Worm (Caenorhabditis elegans) whole organism, late embryonic: ENCODE results near the gene str-238.

ENCODE experiments used
- K09A11.1 ChIP-seq: sonication (generic microtip); optimal IDR thresholded peaks from 2 replicates; lab custom pipeline; 2017; ENCODE audit warnings: antibody characterized with exemption, mild to moderate bottlenecking, missing genetic modification characterization, missing compliant biosample characterization; ENCODE audit not compliant: insufficient read depth
- T23F11.4 ChIP-seq: fragments of 200-800 bp; sonication (Bioruptor generic); optimal IDR thresholded peaks from 2 replicates; lab custom pipeline; 2018; ENCODE audit warnings: mild to moderate bottlenecking, missing genetic modification characterization, missing compliant biosample characterization
- ahr-1 ChIP-seq: sonication (generic microtip); optimal IDR thresholded peaks from 2 replicates; lab custom pipeline; 2016; ENCODE audit warnings: missing genetic modification characterization, missing compliant biosample characterization
- ceh-14 ChIP-seq: sonication (generic microtip); optimal IDR thresholded peaks from 2 replicates; lab custom pipeline; 2016; ENCODE audit warnings: missing genotype, missing genetic modification characterization, missing compliant biosample characterization
- ceh-19 ChIP-seq: fragments of 200-800 bp; sonication (Bioruptor generic); optimal IDR thresholded peaks from 2 replicates; lab custom pipeline; 2018; ENCODE audit warnings: mild to moderate bottlenecking, missing genetic modification characterization, missing compliant biosample characterization
- ceh-2 ChIP-seq: sonication (generic microtip); optimal IDR thresholded peaks from 2 replicates; lab custom pipeline; 2016; ENCODE audit warnings: missing genotype, missing genetic modification characterization, missing compliant biosample characterization
- ceh-22 ChIP-seq: sonication (generic microtip); optimal IDR thresholded peaks from 2 replicates; lab custom pipeline; 2017; ENCODE audit warnings: missing biosample characterization, missing genetic modification characterization
- ceh-24 ChIP-seq: sonication (generic microtip); optimal IDR thresholded peaks from 2 replicates; lab custom pipeline; 2016; ENCODE audit warnings: mild to moderate bottlenecking, missing genetic modification characterization, missing compliant biosample characterization
- ceh-31 ChIP-seq: sonication (generic microtip); optimal IDR thresholded peaks from 2 replicates; lab custom pipeline; 2016; ENCODE audit warnings: missing genetic modification characterization, missing compliant biosample characterization
- ceh-45 ChIP-seq: fragments of 200-800 bp; sonication (Bioruptor generic); IDR thresholded peaks from 2 replicates; pipeline ENCODE4 v1.3.6; 2022; ENCODE audit warnings: missing genetic modification reagents, missing genetic modification characterization, missing compliant biosample characterization
- ceh-48 ChIP-seq: sonication (generic microtip); optimal IDR thresholded peaks from 2 replicates; lab custom pipeline; 2016; ENCODE audit warnings: missing genetic modification characterization, inconsistent platforms, missing compliant biosample characterization
- che-1 ChIP-seq: sonication (generic microtip); optimal IDR thresholded peaks from 2 replicates; lab custom pipeline; 2016; ENCODE audit warnings: mild to moderate bottlenecking, missing genetic modification characterization, missing compliant biosample characterization
- dmd-4 ChIP-seq: sonication (generic microtip); optimal IDR thresholded peaks from 2 replicates; lab custom pipeline; 2016; ENCODE audit warnings: borderline replicate concordance, missing genetic modification characterization, missing compliant biosample characterization
- dve-1 ChIP-seq: sonication (generic microtip); optimal IDR thresholded peaks from 2 replicates; lab custom pipeline; 2017; ENCODE audit warnings: antibody characterized with exemption, mild to moderate bottlenecking, missing genetic modification characterization, missing compliant biosample characterization
- elt-2 ChIP-seq: sonication (generic microtip); optimal IDR thresholded peaks from 2 replicates; lab custom pipeline; 2016; ENCODE audit warnings: missing genetic modification reagents, missing genetic modification characterization, missing compliant biosample characterization
- elt-4 ChIP-seq: sonication (generic microtip); optimal IDR thresholded peaks from 2 replicates; lab custom pipeline; 2016; ENCODE audit warnings: missing genetic modification characterization, missing compliant biosample characterization
- ets-4 ChIP-seq: sonication (generic microtip); optimal IDR thresholded peaks from 2 replicates; lab custom pipeline; 2016; ENCODE audit warnings: missing genetic modification characterization, missing compliant biosample characterization
- fax-1 ChIP-seq: sonication (generic microtip); optimal IDR thresholded peaks from 2 replicates; lab custom pipeline; 2016; ENCODE audit warnings: missing genotype, missing genetic modification characterization, missing compliant biosample characterization
- fkh-10 ChIP-seq: fragments of 150-350 bp; optimal IDR thresholded peaks from 2 replicates; lab custom pipeline; 2014; ENCODE audit warnings: missing biosample characterization, missing genetic modification reagents, missing genetic modification characterization
- hlh-13 ChIP-seq: fragments of 200-800 bp; sonication (Bioruptor generic); optimal IDR thresholded peaks from 2 replicates; lab custom pipeline; 2018; ENCODE audit warnings: mild to moderate bottlenecking, missing genetic modification characterization, missing compliant biosample characterization
- hlh-15 ChIP-seq: sonication (generic microtip); optimal IDR thresholded peaks from 2 replicates; lab custom pipeline; 2016; ENCODE audit warnings: missing genetic modification characterization, missing compliant biosample characterization
- lin-11 ChIP-seq: fragments of 200-800 bp; sonication (Bioruptor generic); optimal IDR thresholded peaks from 2 replicates; lab custom pipeline; 2018; ENCODE audit warnings: mild to moderate bottlenecking, missing genetic modification characterization, missing compliant biosample characterization
- mec-3 ChIP-seq: sonication (generic microtip); optimal IDR thresholded peaks from 2 replicates; lab custom pipeline; 2016; ENCODE audit warnings: borderline replicate concordance, missing genetic modification characterization, missing compliant biosample characterization
- npax-4 ChIP-seq: sonication (generic microtip); optimal IDR thresholded peaks from 2 replicates; lab custom pipeline; 2016; ENCODE audit warnings: missing genetic modification characterization, missing compliant biosample characterization
- odd-2 ChIP-seq: sonication (generic microtip); optimal IDR thresholded peaks from 2 replicates; lab custom pipeline; 2017; ENCODE audit warnings: antibody characterized with exemption, mild to moderate bottlenecking, missing genetic modification characterization, missing compliant biosample characterization
- pax-1 ChIP-seq: fragments of 150-350 bp; optimal IDR thresholded peaks from 2 replicates; lab custom pipeline; 2014; ENCODE audit warnings: missing biosample characterization, missing genetic modification characterization
- pros-1 ChIP-seq: fragments of 150-350 bp; optimal IDR thresholded peaks from 2 replicates; lab custom pipeline; 2014; ENCODE audit warnings: missing biosample characterization, missing genetic modification reagents, missing genetic modification characterization
- tbx-7 ChIP-seq: sonication (generic microtip); optimal IDR thresholded peaks from 2 replicates; lab custom pipeline; 2016; ENCODE audit warnings: missing genotype, missing genetic modification characterization, missing compliant biosample characterization
- ttx-3 ChIP-seq: sonication (generic microtip); optimal IDR thresholded peaks from 2 replicates; lab custom pipeline; 2016; ENCODE audit warnings: missing genetic modification reagents, missing genetic modification characterization, missing compliant biosample characterization
- unc-3 ChIP-seq, 2 experiments: fragments of 200-800 bp in 1 of 2; sonication (Bioruptor generic) in 1 of 2; sonication (generic microtip) in 1 of 2; conservative IDR thresholded peaks in 1 of 2; optimal IDR thresholded peaks in 1 of 2; 2 replicates each; pipeline versions ENCODE4 v1.3.6 to Lab custom; 2016 to 2022; ENCODE audit warnings: missing compliant biosample characterization in 2 of 2, missing genetic modification characterization in 2 of 2, missing genetic modification reagents in 1 of 2
- unc-42 ChIP-seq: sonication (generic microtip); optimal IDR thresholded peaks from 2 replicates; lab custom pipeline; 2016; ENCODE audit warnings: missing genotype, missing genetic modification characterization, missing compliant biosample characterization
- unc-55 ChIP-seq: sonication (generic microtip); optimal IDR thresholded peaks from 2 replicates; lab custom pipeline; 2017; ENCODE audit warnings: missing biosample characterization, missing genetic modification reagents, missing genetic modification characterization
- ztf-16 ChIP-seq: sonication (generic microtip); optimal IDR thresholded peaks from 2 replicates; lab custom pipeline; 2017; ENCODE audit warnings: missing genetic modification characterization, missing compliant biosample characterization

Gene str-238

DNA sequence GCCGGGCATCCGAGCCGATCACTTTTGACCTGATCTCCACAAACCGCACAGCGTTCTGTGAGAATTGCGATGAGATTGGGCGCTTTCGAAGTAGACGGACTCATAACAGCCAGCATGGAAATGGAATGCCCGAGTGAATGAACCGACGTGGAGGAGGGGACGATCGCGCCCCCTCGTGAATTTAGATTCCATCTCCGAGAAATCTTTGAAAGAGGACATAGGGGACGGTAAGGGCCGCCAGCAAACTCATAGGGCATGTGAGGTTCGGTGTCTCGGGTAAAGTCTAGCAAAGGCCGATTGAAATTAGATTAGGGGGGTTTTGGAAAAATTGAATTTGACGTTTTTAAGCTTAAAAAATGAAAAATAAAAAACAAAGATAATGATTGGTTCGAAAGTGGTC lies 39.7 kb downstream of the str-238 start, which contains the start of gene nhr-270:
Gene nhr-270 (minus strand): TSS at position 257 of the 400 bp plus-strand sequence.
- TF ChIP-seq ceh-48 (tag; lab: Kevin White, UChicago), result no peak
- TF ChIP-seq unc-3 (GFP tag; conservative IDR thresholded peaks at IDR 0.05; lab: Robert Waterston, UW), result no peak
- no peak for TF ChIP-seq unc-3 (tag; optimal IDR thresholded peaks at IDR 0.05; lab: Kevin White, UChicago)
- no peak for TF ChIP-seq hlh-13 (GFP tag; lab: Kevin White, UChicago)
- TF ChIP-seq K09A11.1 (tag; lab: Kevin White, UChicago), result no peak

DNA sequence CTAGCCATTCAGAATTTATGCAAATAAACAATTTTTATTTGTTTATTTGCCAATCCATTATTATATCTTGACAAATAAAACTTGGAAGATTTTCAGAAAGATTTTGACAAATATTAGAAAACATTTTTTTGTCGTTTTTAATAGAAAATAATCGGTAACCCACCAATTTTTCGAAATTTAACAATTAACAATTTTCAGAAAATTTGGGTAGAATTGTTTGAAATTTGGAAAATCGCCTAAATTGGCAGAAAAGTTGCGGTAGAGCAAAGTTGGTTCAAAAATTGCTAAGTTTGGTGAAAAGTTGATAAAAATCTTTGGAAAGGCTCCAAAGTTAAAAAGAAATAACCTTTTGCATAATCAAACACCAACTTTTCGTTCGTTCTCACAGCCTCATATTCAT lies 43.4 kb downstream of the str-238 start:
- no peak for TF ChIP-seq ceh-2 (tag; lab: Kevin White, UChicago)
- TF ChIP-seq che-1 (tag; lab: Kevin White, UChicago), result no peak
- TF ChIP-seq tbx-7 (tag; lab: Kevin White, UChicago), result no peak
- TF ChIP-seq hlh-13 (GFP tag; lab: Kevin White, UChicago), result no peak
- no peak for TF ChIP-seq ceh-22
- no peak for TF ChIP-seq hlh-15
- TF ChIP-seq ceh-14 (tag; lab: Kevin White, UChicago), result no peak
- no peak for TF ChIP-seq fax-1
- no peak for TF ChIP-seq unc-42 (tag; lab: Kevin White, UChicago)
- no peak for TF ChIP-seq ets-4 (tag; lab: Kevin White, UChicago)
- TF ChIP-seq pax-1 (tag; lab: Kevin White, UChicago), result no peak
- TF ChIP-seq ztf-16, result no peak
- no peak for TF ChIP-seq K09A11.1 (tag; lab: Kevin White, UChicago)
- no peak for TF ChIP-seq npax-4 (tag; lab: Kevin White, UChicago)
- no peak for TF ChIP-seq ceh-45
- TF ChIP-seq unc-3 (GFP tag; conservative IDR thresholded peaks at IDR 0.05; lab: Robert Waterston, UW), result no peak
- TF ChIP-seq unc-3 (tag; optimal IDR thresholded peaks at IDR 0.05; lab: Kevin White, UChicago), result no peak
- TF ChIP-seq elt-4 (tag; lab: Kevin White, UChicago), result no peak
- TF ChIP-seq, all 69 proteins: peak for 0

DNA sequence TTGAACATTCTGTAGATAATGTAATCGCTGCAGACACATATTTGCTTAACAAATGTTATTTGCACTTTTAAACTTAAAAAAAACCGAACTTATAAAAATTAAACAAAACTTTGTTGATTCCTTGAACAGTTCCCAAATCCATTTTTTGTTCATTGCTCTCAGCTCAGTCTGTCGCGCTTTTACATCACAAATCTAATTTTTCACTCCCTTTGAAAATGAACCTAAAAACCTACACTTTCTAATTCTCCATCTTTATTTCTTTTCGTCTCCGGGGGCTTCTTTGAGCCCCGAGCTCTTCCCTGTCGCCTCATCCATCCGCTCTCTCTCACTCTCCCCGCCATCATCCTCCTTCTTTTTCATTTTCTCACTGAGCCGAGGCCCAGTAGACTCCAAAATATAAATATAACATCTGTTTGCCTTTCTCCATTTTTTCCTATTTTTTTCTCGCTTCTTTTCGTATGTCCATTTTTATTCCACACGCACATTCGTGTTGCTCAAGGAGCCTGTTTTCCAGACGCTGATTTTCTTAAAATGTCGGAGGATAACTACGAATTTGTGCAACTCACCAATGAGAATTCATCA lies 45.5 kb downstream of the str-238 start, which contains the start of gene R13D11.4:
Gene R13D11.4 (plus strand): TSS at position 532 of the 582 bp plus-strand sequence.
- no peak for TF ChIP-seq ceh-14 (tag; lab: Kevin White, UChicago)
- peak; percentile 74 for TF ChIP-seq unc-42 (tag; lab: Kevin White, UChicago)

DNA sequence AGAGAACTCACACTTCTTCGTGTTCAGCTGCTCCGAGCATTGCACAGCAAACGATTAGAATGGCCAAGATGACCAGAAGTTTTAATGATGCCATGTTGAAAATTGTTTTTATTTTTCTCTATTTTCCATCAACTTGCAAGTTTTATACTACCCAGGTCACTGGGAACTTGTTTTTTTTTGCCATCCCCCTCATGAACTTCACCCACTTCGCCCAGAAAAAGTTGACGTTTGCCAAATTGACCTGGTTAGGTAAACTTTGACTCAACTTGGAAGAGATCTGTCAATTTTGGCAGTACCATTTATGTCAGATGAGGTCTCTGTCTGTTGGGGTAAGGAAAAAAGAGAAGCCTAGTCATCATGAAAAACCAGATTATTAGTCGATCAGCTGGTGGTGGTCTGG lies 48.3 kb downstream of the str-238 start, which contains the start of gene R13D11.10:
Gene R13D11.10 (minus strand): TSS at position 101 of the 400 bp plus-strand sequence.
- TF ChIP-seq elt-2 (tag; lab: Kevin White, UChicago), result no peak
- no peak for TF ChIP-seq unc-55 (GFP tag; lab: Kevin White, UChicago)
- TF ChIP-seq pros-1 (tag; lab: Kevin White, UChicago), result no peak
- TF ChIP-seq T23F11.4 (GFP tag; lab: Kevin White, UChicago), result no peak
- no peak for TF ChIP-seq ahr-1 (tag; lab: Kevin White, UChicago)
- TF ChIP-seq ceh-19 (GFP tag; lab: Kevin White, UChicago), result no peak
- no peak for TF ChIP-seq ceh-24
- TF ChIP-seq odd-2 (tag; lab: Kevin White, UChicago), result no peak
- TF ChIP-seq ceh-31 (tag; lab: Kevin White, UChicago), result no peak
- TF ChIP-seq ttx-3 (tag; lab: Kevin White, UChicago), result no peak
- TF ChIP-seq lin-11 (tag; lab: Kevin White, UChicago), result no peak
- TF ChIP-seq mec-3, result no peak
- no peak for TF ChIP-seq fkh-10 (GFP tag; lab: Kevin White, UChicago)
- TF ChIP-seq unc-42 (tag; lab: Kevin White, UChicago), result no peak
- no peak for TF ChIP-seq dve-1 (tag; lab: Kevin White, UChicago)
- TF ChIP-seq dmd-4 (tag; lab: Kevin White, UChicago), result no peak
